Worm (Caenorhabditis elegans) whole organism, L1 larva: ENCODE data around the gene srbc-7.
A peak's percentile ranks its signal among the peaks of the same experiment; 100 is the strongest.

ENCODE experiments used
- C04F5.9 ChIP-seq: sonication (generic microtip); optimal IDR thresholded peaks from 2 replicates; lab custom pipeline; 2016; ENCODE audit warnings: missing genetic modification characterization, missing compliant biosample characterization
- C34B4.2 ChIP-seq: sonication (generic microtip); optimal IDR thresholded peaks from 2 replicates; lab custom pipeline; 2017; ENCODE audit warnings: mild to moderate bottlenecking, missing genetic modification characterization, missing compliant biosample characterization
- Y116A8C.19 ChIP-seq: sonication (generic microtip); optimal IDR thresholded peaks from 2 replicates; lab custom pipeline; 2016; ENCODE audit warnings: missing compliant biosample characterization, missing genetic modification characterization, borderline replicate concordance
- aly-2 ChIP-seq: fragments of 150-350 bp; optimal IDR thresholded peaks from 2 replicates; lab custom pipeline; 2014; ENCODE audit warnings: missing biosample characterization, missing genetic modification characterization
- ama-1 ChIP-seq: fragments of 150-350 bp; optimal IDR thresholded peaks from 2 replicates; lab custom pipeline; 2014
- ceh-63 ChIP-seq: fragments of 200-800 bp; sonication (Bioruptor generic); optimal IDR thresholded peaks from 2 replicates; lab custom pipeline; 2018; ENCODE audit warnings: mild to moderate bottlenecking, missing genetic modification characterization, missing compliant biosample characterization
- ceh-8 ChIP-seq: fragments of 200-800 bp; sonication (Bioruptor generic); optimal IDR thresholded peaks from 2 replicates; lab custom pipeline; 2018; ENCODE audit warnings: mild to moderate bottlenecking, missing genetic modification characterization, moderate library complexity, missing compliant biosample characterization
- ceh-90 ChIP-seq: sonication (generic microtip); optimal IDR thresholded peaks from 2 replicates; lab custom pipeline; 2016; ENCODE audit warnings: missing genetic modification characterization, missing compliant biosample characterization
- ces-1 ChIP-seq: fragments of 150-350 bp; optimal IDR thresholded peaks from 2 replicates; lab custom pipeline; 2014; ENCODE audit warnings: missing biosample characterization, missing genetic modification reagents, missing genetic modification characterization
- dsc-1 ChIP-seq: sonication (generic microtip); optimal IDR thresholded peaks from 2 replicates; lab custom pipeline; 2016; ENCODE audit warnings: mild to moderate bottlenecking, missing genetic modification characterization, missing compliant biosample characterization
- efl-1 ChIP-seq, 4 experiments: fragments of 150-350 bp; optimal IDR thresholded peaks in 3 of 4; peaks in 1 of 4; 1 replicate in 1 of 4; 2 replicates in 3 of 4; lab custom pipeline; 2014; ENCODE audit warnings: missing biosample characterization in 2 of 4, missing genetic modification characterization in 2 of 4, missing genetic modification reagents in 2 of 4
- efl-3 ChIP-seq: fragments of 200-800 bp; sonication (Bioruptor generic); optimal IDR thresholded peaks from 2 replicates; lab custom pipeline; 2018; ENCODE audit warnings: mild to moderate bottlenecking, missing genetic modification characterization, missing compliant biosample characterization
- egl-27 ChIP-seq, 2 experiments: fragments of 150-350 bp in 1 of 2; sonication (generic microtip); optimal IDR thresholded peaks; 3 replicates each; lab custom pipeline; 2017 to 2018; ENCODE audit warnings: missing biosample characterization in 2 of 2, missing genetic modification characterization in 2 of 2, missing genetic modification reagents in 2 of 2
- elt-2 ChIP-seq: sonication (generic microtip); optimal IDR thresholded peaks from 2 replicates; lab custom pipeline; 2016; ENCODE audit warnings: missing genetic modification characterization, mild to moderate bottlenecking, inconsistent platforms, missing compliant biosample characterization, missing genetic modification reagents
- ets-5 ChIP-seq: fragments of 200-800 bp; sonication (Bioruptor generic); IDR thresholded peaks from 2 replicates; pipeline ENCODE4 v1.3.6; 2022; ENCODE audit warnings: missing genetic modification characterization, missing compliant biosample characterization
- fkh-4 ChIP-seq: sonication (generic microtip); optimal IDR thresholded peaks from 2 replicates; lab custom pipeline; 2016; ENCODE audit warnings: missing compliant biosample characterization, missing genetic modification characterization, borderline replicate concordance
- fkh-8 ChIP-seq: sonication (generic microtip); optimal IDR thresholded peaks from 2 replicates; lab custom pipeline; 2016; ENCODE audit warnings: mild to moderate bottlenecking, missing genetic modification characterization, missing compliant biosample characterization
- fos-1 ChIP-seq: fragments of 150-350 bp; optimal IDR thresholded peaks from 2 replicates; lab custom pipeline; 2014; ENCODE audit warnings: missing biosample characterization, missing genetic modification characterization
- isw-1 ChIP-seq: fragments of 200-800 bp; sonication (Bioruptor generic); IDR thresholded peaks from 2 replicates; pipeline ENCODE4 v1.3.6; 2022; ENCODE audit warnings: missing genetic modification characterization, missing compliant biosample characterization
- lin-13 ChIP-seq: fragments of 150-350 bp; optimal IDR thresholded peaks from 2 replicates; lab custom pipeline; 2014; ENCODE audit warnings: missing biosample characterization, missing genetic modification reagents, missing genetic modification characterization
- lin-14 ChIP-seq: fragments of 200-800 bp; sonication (Bioruptor generic); optimal IDR thresholded peaks from 2 replicates; lab custom pipeline; 2018; ENCODE audit warnings: mild to moderate bottlenecking, missing genetic modification characterization, moderate library complexity, missing compliant biosample characterization
- lin-39 ChIP-seq: fragments of 150-350 bp; optimal IDR thresholded peaks from 2 replicates; lab custom pipeline; 2014; ENCODE audit warnings: missing biosample characterization, missing genetic modification reagents, missing genetic modification characterization
- lir-3 ChIP-seq: sonication (generic microtip); optimal IDR thresholded peaks from 2 replicates; lab custom pipeline; 2016; ENCODE audit warnings: mild to moderate bottlenecking, missing genetic modification characterization, moderate library complexity, missing compliant biosample characterization; ENCODE audit not compliant: poor library complexity
- mab-9 ChIP-seq: fragments of 200-800 bp; sonication (Bioruptor generic); IDR thresholded peaks from 2 replicates; pipeline ENCODE4 v1.3.6; 2022; ENCODE audit warnings: missing genetic modification reagents, missing genetic modification characterization, missing compliant biosample characterization
- mep-1 ChIP-seq: fragments of 150-350 bp; optimal IDR thresholded peaks from 2 replicates; lab custom pipeline; 2014; ENCODE audit warnings: missing biosample characterization, missing genetic modification characterization
- nhr-11 ChIP-seq: fragments of 150-350 bp; optimal IDR thresholded peaks from 2 replicates; lab custom pipeline; 2014; ENCODE audit warnings: missing biosample characterization, missing genetic modification characterization
- nhr-12 ChIP-seq: sonication (generic microtip); optimal IDR thresholded peaks from 2 replicates; lab custom pipeline; 2017; ENCODE audit warnings: missing biosample characterization, missing genetic modification characterization
- nhr-19 ChIP-seq: fragments of 200-800 bp; sonication (Bioruptor generic); conservative IDR thresholded peaks from 2 replicates; pipeline ENCODE4 v1.3.6; 2022; ENCODE audit warnings: missing genetic modification characterization, missing compliant biosample characterization
- nhr-28 ChIP-seq: fragments of 150-350 bp; optimal IDR thresholded peaks from 2 replicates; lab custom pipeline; 2014; ENCODE audit warnings: missing biosample characterization, missing genetic modification characterization
- nhr-47 ChIP-seq: sonication (generic microtip); optimal IDR thresholded peaks from 2 replicates; lab custom pipeline; 2016; ENCODE audit warnings: mild to moderate bottlenecking, missing genetic modification characterization, moderate library complexity, missing compliant biosample characterization
- nhr-71 ChIP-seq: sonication (generic microtip); optimal IDR thresholded peaks from 2 replicates; lab custom pipeline; 2016; ENCODE audit warnings: mild to moderate bottlenecking, missing genetic modification characterization, moderate library complexity, missing compliant biosample characterization
- nhr-76 ChIP-seq: sonication (generic microtip); optimal IDR thresholded peaks from 2 replicates; lab custom pipeline; 2017; ENCODE audit warnings: missing biosample characterization, missing genetic modification characterization
- nhr-84 ChIP-seq: sonication (generic microtip); optimal IDR thresholded peaks from 2 replicates; lab custom pipeline; 2017; ENCODE audit warnings: missing biosample characterization, missing genetic modification characterization
- pax-3 ChIP-seq: fragments of 200-800 bp; sonication (Bioruptor generic); optimal IDR thresholded peaks from 2 replicates; lab custom pipeline; 2018; ENCODE audit warnings: mild to moderate bottlenecking, missing genetic modification characterization, moderate library complexity, missing compliant biosample characterization
- rnt-1 ChIP-seq: sonication (generic microtip); optimal IDR thresholded peaks from 2 replicates; lab custom pipeline; 2016; ENCODE audit warnings: mild to moderate bottlenecking, missing genetic modification characterization, moderate library complexity, missing compliant biosample characterization
- snu-23 ChIP-seq: sonication (generic microtip); optimal IDR thresholded peaks from 2 replicates; lab custom pipeline; 2016; ENCODE audit warnings: missing genetic modification characterization, missing compliant biosample characterization
- sox-4 ChIP-seq: sonication (generic microtip); optimal IDR thresholded peaks from 2 replicates; lab custom pipeline; 2016; ENCODE audit warnings: missing genetic modification characterization, missing compliant biosample characterization
- sptf-1 ChIP-seq: fragments of 150-350 bp; optimal IDR thresholded peaks from 2 replicates; lab custom pipeline; 2014; ENCODE audit warnings: missing biosample characterization, missing genetic modification characterization
- tbx-2 ChIP-seq: sonication (generic microtip); optimal IDR thresholded peaks from 2 replicates; lab custom pipeline; 2016; ENCODE audit warnings: missing genetic modification characterization, missing compliant biosample characterization
- unc-30 ChIP-seq: sonication (generic microtip); optimal IDR thresholded peaks from 2 replicates; lab custom pipeline; 2017; ENCODE audit warnings: missing biosample characterization, missing genetic modification characterization
- unc-98 ChIP-seq: fragments of 200-800 bp; sonication (Bioruptor generic); IDR thresholded peaks from 2 replicates; pipeline ENCODE4 v1.3.6; 2022; ENCODE audit warnings: missing genetic modification characterization, missing compliant biosample characterization
- ztf-11 ChIP-seq, 2 experiments: sonication (generic microtip); optimal IDR thresholded peaks; 2 replicates each; lab custom pipeline; 2016 to 2017; ENCODE audit warnings: missing genetic modification characterization in 2 of 2, missing biosample characterization in 1 of 2, missing compliant biosample characterization in 1 of 2
- ztf-4 ChIP-seq: fragments of 150-350 bp; optimal IDR thresholded peaks from 2 replicates; lab custom pipeline; 2014; ENCODE audit warnings: missing biosample characterization, missing genetic modification characterization

The srbc-7 gene

ce11 chrV:7487518-7487917 is at the start of gene srbc-7:
Gene srbc-7, minus strand, starts transcription at chrV:7487618.
- TF ChIP-seq lin-39 (tag; lab: Kevin White, UChicago) (no peak), unc-98 (GFP tag; lab: Robert Waterston, UW) (no peak), mep-1 (tag; lab: Kevin White, UChicago) (no peak), elt-2 (tag; lab: Kevin White, UChicago) (no peak), rnt-1 (tag; lab: Kevin White, UChicago) (no peak), ets-5 (GFP tag; lab: Robert Waterston, UW) (no peak), unc-30 (tag; lab: Kevin White, UChicago) (no peak), lir-3 (tag; lab: Kevin White, UChicago) (no peak), nhr-11 (no peak), tbx-2 (tag; lab: Kevin White, UChicago) (no peak), ztf-4 (tag; lab: Kevin White, UChicago) (no peak), sox-4 (tag; lab: Kevin White, UChicago) (no peak), ceh-90 (no peak), Y116A8C.19 (tag; lab: Kevin White, UChicago) (no peak), ztf-11 (tag; optimal IDR thresholded peaks at IDR 0.05; lab: Kevin White, UChicago) (no peak), nhr-19 (GFP tag; lab: Robert Waterston, UW) (no peak), lin-14 (GFP tag; lab: Kevin White, UChicago) (no peak), ama-1 (lab: Kevin White, UChicago) (no peak), egl-27 (tag; optimal IDR thresholded peaks at IDR 0.05; lab: Kevin White, UChicago) (no peak), C04F5.9 (tag; lab: Kevin White, UChicago) (no peak)

ce11 chrV:7532947-7533346 is 45.5 kb upstream of the srbc-7 start, which contains the start of gene C54F6.3:
Gene C54F6.3, plus strand, starts transcription at chrV:7533247.
- no peak for TF ChIP-seq efl-1 (optimal IDR thresholded peaks at IDR 0.05; lab: Kevin White, UChicago)
- TF ChIP-seq efl-1 (GFP tag; optimal IDR thresholded peaks at IDR 0.05 in 1 of 2; lab: Kevin White, UChicago): peak in 1 of 2 experiments; percentile 50
- TF ChIP-seq fos-1 (tag; lab: Kevin White, UChicago): no peak

ce11 chrV:7529840-7530239 is 42.4 kb upstream of the srbc-7 start, which contains the start of gene swt-2:
Gene swt-2, plus strand, starts transcription at chrV:7530140.
- TF ChIP-seq isw-1 (GFP tag; lab: Robert Waterston, UW) (no peak), sptf-1 (tag; lab: Kevin White, UChicago) (no peak), nhr-84 (tag; lab: Kevin White, UChicago) (no peak), ces-1 (no peak), rnt-1 (tag; lab: Kevin White, UChicago) (no peak), nhr-71 (no peak), Y116A8C.19 (tag; lab: Kevin White, UChicago) (no peak), nhr-12 (tag; lab: Kevin White, UChicago) (no peak), nhr-47 (tag; lab: Kevin White, UChicago) (no peak), C04F5.9 (tag; lab: Kevin White, UChicago) (no peak), C34B4.2 (tag; lab: Kevin White, UChicago) (no peak), snu-23 (GFP tag; lab: Kevin White, UChicago) (no peak), fkh-8 (tag; lab: Kevin White, UChicago) (no peak), fkh-4 (tag; lab: Kevin White, UChicago) (no peak)

DNA sequence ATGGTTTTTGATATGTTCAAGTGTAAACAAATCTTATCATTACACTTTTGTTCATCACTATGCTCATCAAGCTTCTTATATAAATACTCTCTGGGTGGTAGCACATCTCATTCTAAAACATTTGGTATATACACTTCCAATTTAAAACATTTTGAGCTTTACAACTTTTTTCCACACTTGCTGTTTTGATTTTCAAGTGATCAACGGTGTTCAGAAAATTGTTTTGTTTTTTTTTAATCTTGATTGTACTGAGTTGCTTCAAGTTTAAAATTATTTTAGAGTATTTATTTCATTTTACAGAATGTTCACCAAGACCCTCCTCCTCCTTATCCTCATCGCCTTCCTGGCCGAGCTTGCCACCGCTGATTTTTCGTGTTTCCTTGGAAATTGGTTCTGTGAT is 41.4 kb upstream of the srbc-7 start, which contains the start of gene C54F6.5:
Gene C54F6.5 (plus strand): TSS at position 301 of the 400 bp plus-strand sequence.
- TF ChIP-seq dsc-1 (tag; lab: Kevin White, UChicago) (no peak), mab-9 (no peak), isw-1 (GFP tag; lab: Robert Waterston, UW) (no peak), aly-2 (tag; lab: Kevin White, UChicago) (no peak), ceh-8 (GFP tag; lab: Kevin White, UChicago) (no peak), tbx-2 (tag; lab: Kevin White, UChicago) (no peak), lin-13 (GFP tag; lab: Kevin White, UChicago) (no peak), egl-27 (tag; optimal IDR thresholded peaks at IDR 0.05; lab: Kevin White, UChicago) (no peak), fkh-4 (tag; lab: Kevin White, UChicago) (no peak), efl-3 (GFP tag; lab: Kevin White, UChicago) (no peak), nhr-11 (no peak), C04F5.9 (tag; lab: Kevin White, UChicago) (no peak), nhr-28 (tag; lab: Kevin White, UChicago) (no peak), ceh-63 (no peak), nhr-76 (tag; lab: Kevin White, UChicago) (no peak), pax-3 (tag; lab: Kevin White, UChicago) (no peak)
- TF ChIP-seq, all 84 proteins: peak for 0
